Worm (Caenorhabditis elegans) whole organism, early embryonic: Measurements from ENCODE around the gene M163.1.
A peak's percentile ranks its signal among the peaks of the same experiment; 100 is the strongest.

Source experiments
- B0310.2 ChIP-seq: sonication (generic microtip); optimal IDR thresholded peaks from 2 replicates; lab custom pipeline; 2016; ENCODE audit warnings: mild to moderate bottlenecking, missing genetic modification characterization, missing compliant biosample characterization
- F13C5.2 ChIP-seq: sonication (generic microtip); optimal IDR thresholded peaks from 2 replicates; lab custom pipeline; 2017; ENCODE audit warnings: mild to moderate bottlenecking, missing genetic modification characterization, inconsistent platforms, missing compliant biosample characterization
- aly-1 ChIP-seq: sonication (generic microtip); optimal IDR thresholded peaks from 2 replicates; lab custom pipeline; 2016; ENCODE audit warnings: missing genetic modification characterization, missing compliant biosample characterization
- ama-1 ChIP-seq: fragments of 150-350 bp; optimal IDR thresholded peaks from 2 replicates; lab custom pipeline; 2014
- ceh-13 ChIP-seq: fragments of 200-800 bp; sonication (Bioruptor generic); optimal IDR thresholded peaks from 2 replicates; lab custom pipeline; 2018; ENCODE audit warnings: mild to moderate bottlenecking, missing genetic modification characterization, missing compliant biosample characterization
- ceh-36 ChIP-seq: sonication (generic microtip); optimal IDR thresholded peaks from 2 replicates; lab custom pipeline; 2016; ENCODE audit warnings: missing genetic modification characterization, inconsistent platforms, missing compliant biosample characterization
- ets-7 ChIP-seq: sonication (generic microtip); optimal IDR thresholded peaks from 2 replicates; lab custom pipeline; 2016; ENCODE audit warnings: missing genotype, missing genetic modification characterization, missing compliant biosample characterization
- flt-1 ChIP-seq: fragments of 200-800 bp; sonication (Bioruptor generic); IDR thresholded peaks from 2 replicates; pipeline ENCODE4 v1.3.6; 2022; ENCODE audit warnings: missing genetic modification characterization, missing compliant biosample characterization
- hmbx-1 ChIP-seq: sonication (generic microtip); optimal IDR thresholded peaks from 2 replicates; lab custom pipeline; 2016; ENCODE audit warnings: mild to moderate bottlenecking, missing genetic modification characterization, missing compliant biosample characterization
- hmg-4 ChIP-seq: fragments of 200-800 bp; sonication (Bioruptor generic); optimal IDR thresholded peaks from 2 replicates; lab custom pipeline; 2018; ENCODE audit warnings: mild to moderate bottlenecking, missing genetic modification characterization, missing compliant biosample characterization
- hnd-1 ChIP-seq: sonication (generic microtip); optimal IDR thresholded peaks from 2 replicates; lab custom pipeline; 2016; ENCODE audit warnings: missing genetic modification characterization, missing compliant biosample characterization
- pes-1 ChIP-seq: fragments of 200-800 bp; sonication (Bioruptor generic); IDR thresholded peaks from 2 replicates; pipeline ENCODE4 v1.3.6; 2022; ENCODE audit warnings: missing genetic modification reagents, missing genetic modification characterization, missing compliant biosample characterization
- scrt-1 ChIP-seq: fragments of 200-800 bp; sonication (Bioruptor generic); IDR thresholded peaks from 2 replicates; pipeline ENCODE4 v1.3.6; 2022; ENCODE audit warnings: missing genetic modification characterization, missing compliant biosample characterization
- sea-1 ChIP-seq: fragments of 200-800 bp; sonication (Bioruptor generic); conservative IDR thresholded peaks from 2 replicates; pipeline ENCODE4 v1.3.6; 2022; ENCODE audit warnings: missing genetic modification characterization, missing compliant biosample characterization
- tbx-11 ChIP-seq: fragments of 200-800 bp; sonication (Bioruptor generic); IDR thresholded peaks from 2 replicates; pipeline ENCODE4 v1.3.6; 2022; ENCODE audit warnings: missing genetic modification characterization, missing compliant biosample characterization
- tbx-37 ChIP-seq: fragments of 200-800 bp; sonication (Bioruptor generic); conservative IDR thresholded peaks from 2 replicates; pipeline ENCODE4 v1.3.6; 2022; ENCODE audit warnings: missing genetic modification reagents, missing genetic modification characterization, missing compliant biosample characterization
- tra-4 ChIP-seq: sonication (generic microtip); optimal IDR thresholded peaks from 2 replicates; lab custom pipeline; 2017; ENCODE audit warnings: missing genetic modification characterization, missing compliant biosample characterization

Gene M163.1

DNA sequence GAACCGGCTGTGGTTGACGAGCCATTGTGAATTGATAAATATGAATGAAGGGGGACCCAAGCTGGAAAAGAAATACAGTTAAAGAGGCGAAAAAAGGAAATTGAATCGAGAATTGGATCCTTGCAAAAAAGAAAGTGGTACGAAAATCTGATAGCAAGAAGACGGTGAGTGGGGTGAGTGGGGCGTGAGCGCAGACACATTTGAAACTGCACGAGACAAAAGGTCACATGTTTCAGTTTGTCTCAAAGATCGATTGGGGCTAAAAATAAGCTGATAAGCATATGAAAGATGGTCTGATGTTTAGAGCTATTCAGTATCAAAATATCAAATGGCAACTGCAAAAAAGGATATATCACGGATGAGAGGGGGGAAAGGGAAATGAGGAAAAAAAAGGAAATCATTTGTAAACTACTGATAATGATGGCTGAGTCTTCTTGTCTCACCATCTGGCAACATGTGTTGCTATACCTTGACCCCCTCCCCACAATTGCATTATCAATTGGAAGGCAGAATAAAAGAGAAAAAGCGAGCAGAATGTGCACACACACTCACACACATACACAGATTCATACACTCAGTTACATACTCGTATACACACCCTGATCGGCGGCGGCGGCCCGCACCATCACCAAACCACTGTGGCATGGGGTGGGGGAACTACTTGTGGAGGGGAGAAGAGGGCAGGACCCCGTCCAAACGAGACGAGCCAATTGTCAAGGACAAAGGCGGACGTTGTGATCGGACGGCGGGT, at the start of gene M163.1:
Gene M163.1, minus strand, starts transcription at position 25 of the 751 bp plus-strand sequence.
- TF ChIP-seq hmbx-1 (tag; lab: Kevin White, UChicago) = no peak
- peak; percentile 46; the same call in 1 of the 2 replicates for TF ChIP-seq scrt-1 (GFP tag; lab: Robert Waterston, UW)
- 0 out of 2 replicates have a peak, but pooled peaks have one; percentile 13 for TF ChIP-seq pes-1 (GFP tag; lab: Robert Waterston, UW)
- TF ChIP-seq hmg-4 (GFP tag; lab: Kevin White, UChicago) = peak; percentile 87
- TF ChIP-seq sea-1 = no peak
- peak; percentile 16 for TF ChIP-seq ceh-13 (GFP tag; lab: Kevin White, UChicago)
- TF ChIP-seq hnd-1 (tag; lab: Kevin White, UChicago) = peak; percentile 0
- peak; percentile 15 for TF ChIP-seq F13C5.2 (tag; lab: Kevin White, UChicago)
- no peak for TF ChIP-seq aly-1

ce11 chrX:14549709-14550199, 46.1 kb upstream of the M163.1 start, which contains the start of gene ram-5:
TSS of gene ram-5 (plus strand) at chrX:14550149.
- TF ChIP-seq tbx-37 (GFP tag; lab: Robert Waterston, UW) = no peak
- TF ChIP-seq scrt-1 (GFP tag; lab: Robert Waterston, UW) = no peak
- no peak for TF ChIP-seq flt-1

DNA sequence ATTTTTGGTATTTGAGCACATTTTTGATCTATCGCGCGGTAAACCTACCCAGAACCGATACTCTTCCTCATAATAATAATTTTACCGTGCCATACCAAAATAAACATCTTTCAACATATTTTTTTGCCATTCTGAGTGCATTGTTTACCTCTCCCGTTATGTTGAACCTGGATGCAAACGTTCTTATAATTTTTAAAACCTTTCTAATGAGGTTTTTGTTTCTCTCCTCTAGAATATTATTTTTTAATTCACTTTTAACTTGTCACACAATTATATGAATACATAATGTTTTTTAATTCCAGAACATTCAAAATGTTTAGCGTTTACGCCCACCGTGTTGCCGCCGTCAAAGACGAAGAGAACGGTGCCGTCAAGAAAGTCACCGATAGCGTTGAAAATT, 41.9 kb upstream of the M163.1 start, which contains the start of gene enri-2:
Gene enri-2, plus strand, starts transcription at position 301 of the 400 bp plus-strand sequence.
- no peak for TF ChIP-seq tbx-37 (GFP tag; lab: Robert Waterston, UW)
- no peak for TF ChIP-seq ets-7 (tag; lab: Kevin White, UChicago)
- no peak for TF ChIP-seq tra-4 (tag; lab: Kevin White, UChicago)
- TF ChIP-seq F13C5.2 (tag; lab: Kevin White, UChicago) = no peak
- no peak for TF ChIP-seq flt-1
- no peak for TF ChIP-seq ama-1 (lab: Kevin White, UChicago)

ce11 chrX:14543224-14543623, 39.6 kb upstream of the M163.1 start, which contains the start of gene T24C2.3:
TSS of gene T24C2.3 (plus strand) at chrX:14543524.
- TF ChIP-seq tbx-11 (GFP tag; lab: Robert Waterston, UW) = no peak
- TF ChIP-seq tbx-37 (GFP tag; lab: Robert Waterston, UW) = no peak
- no peak for TF ChIP-seq ceh-36 (tag; lab: Kevin White, UChicago)
- TF ChIP-seq ama-1 (lab: Kevin White, UChicago) = no peak
- no peak for TF ChIP-seq flt-1
- no peak for TF ChIP-seq hmg-4 (GFP tag; lab: Kevin White, UChicago)
- no peak for TF ChIP-seq pes-1 (GFP tag; lab: Robert Waterston, UW)
- no peak for TF ChIP-seq F13C5.2 (tag; lab: Kevin White, UChicago)
- TF ChIP-seq aly-1 = no peak
- TF ChIP-seq ceh-13 (GFP tag; lab: Kevin White, UChicago) = no peak
- no peak for TF ChIP-seq sea-1
- no peak for TF ChIP-seq tra-4 (tag; lab: Kevin White, UChicago)
- no peak for TF ChIP-seq scrt-1 (GFP tag; lab: Robert Waterston, UW)
- TF ChIP-seq B0310.2 = no peak
- TF ChIP-seq ets-7 (tag; lab: Kevin White, UChicago) = no peak

DNA sequence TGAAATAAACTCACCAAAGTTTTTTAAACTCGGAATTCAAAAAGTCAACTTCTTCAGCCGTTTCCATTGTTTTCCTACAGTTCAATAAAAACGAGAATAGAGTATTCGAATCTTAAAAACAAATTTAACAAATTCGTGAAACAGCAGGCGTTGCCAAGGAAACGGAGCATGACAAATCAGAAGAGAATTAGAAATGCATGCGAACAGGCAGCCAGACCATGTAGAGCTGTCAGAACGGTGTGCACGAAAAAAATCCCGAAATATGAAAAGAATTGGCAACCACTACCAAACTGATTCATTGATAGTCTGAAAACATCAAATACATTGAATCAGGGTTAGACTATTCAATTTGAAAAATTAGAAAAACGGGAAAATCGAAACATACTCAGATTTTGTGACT, 38.4 kb upstream of the M163.1 start, which contains the start of gene fbxa-81:
Gene fbxa-81, minus strand, starts transcription at position 101 of the 400 bp plus-strand sequence.
- TF ChIP-seq aly-1 = no peak
- no peak for TF ChIP-seq ceh-36 (tag; lab: Kevin White, UChicago)
- no peak for TF ChIP-seq ama-1 (lab: Kevin White, UChicago)

DNA sequence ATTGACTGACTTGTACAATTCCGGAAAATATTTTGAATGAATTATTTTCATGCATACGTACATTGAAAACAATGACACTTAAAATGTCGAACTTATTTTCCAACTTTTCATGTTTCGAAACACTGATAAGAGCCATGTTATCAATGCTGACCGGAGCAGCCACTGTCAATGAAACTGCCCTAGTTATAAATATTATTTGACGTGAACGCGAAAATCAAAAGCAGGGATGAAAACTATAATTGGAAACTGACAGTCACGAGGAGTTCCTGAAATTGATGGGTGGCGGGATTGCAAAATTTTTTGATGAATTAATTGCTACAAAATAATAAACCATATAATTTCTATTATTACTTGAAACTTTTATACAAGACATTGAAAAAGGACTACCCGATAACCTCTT, 35.8 kb upstream of the M163.1 start:
- TF ChIP-seq sea-1 (no peak), tra-4 (tag; lab: Kevin White, UChicago) (no peak), F13C5.2 (tag; lab: Kevin White, UChicago) (no peak), scrt-1 (GFP tag; lab: Robert Waterston, UW) (no peak), ama-1 (lab: Kevin White, UChicago) (no peak), flt-1 (no peak), hnd-1 (tag; lab: Kevin White, UChicago) (no peak), ceh-36 (tag; lab: Kevin White, UChicago) (no peak), hmbx-1 (tag; lab: Kevin White, UChicago) (no peak)

DNA sequence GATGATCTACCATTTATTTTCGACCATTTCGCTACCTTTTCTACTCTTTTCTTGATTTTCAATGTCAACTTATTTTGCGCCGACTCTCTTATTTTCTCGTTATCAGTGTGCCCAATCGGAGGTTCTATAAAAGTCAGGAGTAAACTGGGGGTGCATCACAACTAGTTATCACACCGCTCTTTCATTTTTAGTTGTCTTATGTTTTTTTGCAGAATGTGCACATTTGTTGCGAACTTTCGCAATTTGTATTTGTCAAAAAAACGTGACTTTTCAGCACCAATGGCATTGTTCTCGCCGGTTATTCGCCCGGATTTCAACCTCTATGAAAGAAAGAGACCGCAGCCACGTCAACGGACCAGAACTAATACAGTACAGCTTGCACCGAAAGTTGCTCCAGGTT, 34.0 kb upstream of the M163.1 start:
- TF ChIP-seq B0310.2 (no peak), flt-1 (no peak), tra-4 (tag; lab: Kevin White, UChicago) (no peak), scrt-1 (GFP tag; lab: Robert Waterston, UW) (no peak)

DNA sequence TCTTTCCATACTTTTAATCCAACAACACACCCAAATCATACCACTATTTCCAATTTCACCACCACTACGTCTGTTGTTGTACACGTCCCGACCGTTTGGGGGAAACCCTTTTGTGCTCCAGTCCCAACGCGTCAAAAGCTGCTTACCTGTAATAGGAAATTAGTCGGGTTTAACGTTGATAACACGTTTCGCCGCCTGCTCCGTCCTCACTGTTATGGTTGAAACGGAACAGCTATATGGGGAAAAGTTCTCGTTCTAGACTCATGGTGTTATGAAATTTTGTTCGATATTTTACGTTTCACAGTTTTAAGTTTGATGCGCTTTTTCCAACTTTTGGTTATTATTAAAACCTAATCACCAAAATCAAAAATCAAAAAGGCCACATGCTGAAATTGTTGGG, 32.3 kb upstream of the M163.1 start:
- no peak for TF ChIP-seq tbx-37 (GFP tag; lab: Robert Waterston, UW)
- TF ChIP-seq tra-4 (tag; lab: Kevin White, UChicago) = no peak
- no peak for TF ChIP-seq hmg-4 (GFP tag; lab: Kevin White, UChicago)
- TF ChIP-seq ets-7 (tag; lab: Kevin White, UChicago) = no peak
- no peak for TF ChIP-seq B0310.2
- no peak for TF ChIP-seq aly-1
- TF ChIP-seq scrt-1 (GFP tag; lab: Robert Waterston, UW) = no peak
- no peak for TF ChIP-seq ceh-13 (GFP tag; lab: Kevin White, UChicago)
- TF ChIP-seq pes-1 (GFP tag; lab: Robert Waterston, UW) = no peak
- TF ChIP-seq F13C5.2 (tag; lab: Kevin White, UChicago) = no peak
